Worm (Caenorhabditis elegans): ENCODE results near the gene F42G2.5.

DNA sequence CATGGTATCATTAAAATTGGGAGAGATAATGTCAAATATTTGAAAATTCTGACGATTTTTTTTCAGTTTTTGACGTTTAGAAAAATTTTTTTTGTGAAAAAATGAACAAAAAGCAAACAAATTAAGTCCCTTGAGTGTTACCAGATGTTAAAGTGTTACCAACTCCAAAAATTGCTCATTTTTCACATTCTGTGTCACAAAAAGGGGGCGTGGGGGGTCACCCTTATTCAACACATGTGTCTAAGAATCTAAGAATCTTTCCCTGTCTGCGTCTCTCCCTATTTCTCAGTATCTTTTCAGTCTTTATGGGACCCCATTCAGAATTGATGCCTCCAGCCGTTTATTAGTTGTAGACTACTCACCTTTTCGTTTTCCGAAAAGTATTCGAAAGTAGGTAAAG, 21.2 kb upstream of the F42G2.5 start:
- no peak for TF ChIP-seq let-526 (GFP tag; IDR thresholded peaks at IDR 0.05)
- TF ChIP-seq B0019.2 (GFP tag; conservative IDR thresholded peaks at IDR 0.05), result no peak
- TF ChIP-seq D2030.7 (GFP tag; IDR thresholded peaks at IDR 0.05), result no peak
- TF ChIP-seq dox-1 (GFP tag; IDR thresholded peaks at IDR 0.05), result no peak
- no peak for TF ChIP-seq snpc-4 (GFP tag; optimal IDR thresholded peaks at IDR 0.05)
- TF ChIP-seq snpc-4 (tag; optimal IDR thresholded peaks at IDR 0.05), result no peak
- TF ChIP-seq hrde-1 (tag; optimal IDR thresholded peaks at IDR 0.05; ENCODE audit: borderline replicate concordance), result no peak
- TF ChIP-seq snpc-3.4 (tag; optimal IDR thresholded peaks at IDR 0.05), result no peak
- TF ChIP-seq rec-8 (tag; optimal IDR thresholded peaks at IDR 0.05), result no peak
